Fruit fly (Drosophila melanogaster): ENCODE results near the gene Zpr1.

DNA sequence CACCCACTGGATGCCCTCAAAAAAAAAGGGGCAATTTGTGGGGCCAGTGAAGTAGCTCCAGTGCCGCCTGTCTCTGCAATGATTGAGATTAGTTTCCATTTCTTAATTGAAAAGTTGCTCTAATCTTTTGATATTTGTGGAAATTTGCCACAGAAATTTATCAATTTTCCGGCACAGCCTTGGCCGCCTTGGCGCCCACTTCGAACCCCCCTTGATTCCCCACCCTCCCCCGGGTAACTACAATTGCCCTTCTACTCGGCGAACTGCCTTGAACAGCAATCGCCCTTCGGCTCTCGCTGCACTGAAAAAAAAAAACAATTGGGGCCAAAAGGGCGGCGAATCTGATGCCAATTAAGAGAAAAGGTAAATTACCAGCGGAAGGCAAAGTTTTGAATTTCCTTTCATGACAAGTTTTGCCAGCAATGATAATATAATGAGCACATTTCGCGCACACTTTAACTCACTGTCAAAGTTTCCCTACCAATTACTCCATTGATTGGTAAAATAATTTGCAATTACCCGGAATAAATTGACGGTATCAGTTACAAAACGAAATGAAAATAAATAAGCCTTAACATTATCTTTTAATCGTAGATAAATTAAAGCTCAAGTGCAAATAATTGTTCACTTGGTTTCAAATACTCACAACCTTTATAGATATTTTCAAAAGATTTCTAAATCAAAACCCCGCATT is 42.1 kb downstream of the Zpr1 start:
- TF ChIP-seq Ets98B (GFP tag; IDR thresholded peaks at IDR 0.05) (no peak), CG10348 (GFP tag; IDR thresholded peaks at IDR 0.05) (no peak), CG32121 (GFP tag; IDR thresholded peaks at IDR 0.05) (no peak), CG4496 (GFP tag; IDR thresholded peaks at IDR 0.05) (no peak), gl (tag; optimal IDR thresholded peaks at IDR 0.05) (no peak), Snoo (tag; optimal IDR thresholded peaks at IDR 0.05) (no peak), fd96Ca (GFP tag; IDR thresholded peaks at IDR 0.05) (no peak)

Measured in whole organism, pupa.